Fruit fly (Drosophila melanogaster): Measurements from ENCODE around the gene CCT7.

dm6 chr3R:8813164-8813629, 11.8 kb downstream of the CCT7 start, which contains the start of gene CG9837:
- TF ChIP-seq CG8478 (optimal IDR thresholded peaks at IDR 0.05) (no peak), CTCF (optimal IDR thresholded peaks at IDR 0.05) (no peak)
